Worm (Caenorhabditis elegans) whole organism, L4/young adult: ENCODE measurements around the gene sra-13.
"Not testable (repeated sequence)": the region's sequence is repeated elsewhere in the genome, so short reads cannot be mapped to it uniquely, and the experiment has no call there.

ENCODE experiments used
- W03F9.2 ChIP-seq: fragments of 150-350 bp; optimal IDR thresholded peaks from 2 replicates; lab custom pipeline; 2014; ENCODE audit warnings: missing biosample characterization, missing genetic modification characterization
- dao-5 ChIP-seq: sonication (generic microtip); optimal IDR thresholded peaks from 2 replicates; lab custom pipeline; 2016; ENCODE audit warnings: missing genotype, missing genetic modification characterization, moderate library complexity, missing compliant biosample characterization
- him-1 ChIP-seq: sonication (generic microtip); optimal IDR thresholded peaks from 2 replicates; lab custom pipeline; 2016; ENCODE audit warnings: missing genotype, missing genetic modification reagents, missing genetic modification characterization, missing compliant biosample characterization

Gene sra-13

ce11 chrII:8417059-8417668 is 9.7 kb downstream of the sra-13 start, which contains the start of gene fdgt-2:
Gene fdgt-2 (plus strand): TSS chrII:8417618.
- TF ChIP-seq dao-5 (tag; lab: Kevin White, UChicago), result no peak
- no peak for TF ChIP-seq W03F9.2 (tag; lab: Kevin White, UChicago)
- no peak for TF ChIP-seq him-1 (tag; lab: Kevin White, UChicago)

ce11 chrII:8419015-8419414 is 11.5 kb downstream of the sra-13 start:
- no peak for TF ChIP-seq dao-5 (tag; lab: Kevin White, UChicago)
- no peak for TF ChIP-seq W03F9.2 (tag; lab: Kevin White, UChicago)
- TF ChIP-seq him-1 (tag; lab: Kevin White, UChicago), result no peak

DNA sequence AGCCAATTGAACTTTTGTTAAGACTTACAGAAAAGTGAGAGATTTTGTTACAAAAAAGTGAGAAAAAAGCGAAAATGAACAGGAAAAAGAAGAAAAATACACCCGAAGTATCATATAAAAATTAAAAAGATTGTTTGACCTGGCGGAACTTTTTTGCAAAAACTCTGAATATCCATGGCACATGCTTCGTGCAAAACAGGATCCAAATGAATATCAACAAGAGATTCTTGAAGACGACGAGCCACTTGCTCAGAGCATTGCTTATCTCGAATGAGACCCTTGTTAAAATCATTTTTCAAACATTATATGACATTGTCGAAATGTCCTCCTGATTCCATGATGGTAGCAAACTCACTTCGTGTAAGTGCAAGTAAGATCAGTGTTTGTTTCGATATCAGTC is 12.3 kb downstream of the sra-13 start, which contains the start of gene F14E5.8:
TSS of gene F14E5.8 (plus strand) at position 301 of the 400 bp plus-strand sequence.
- TF ChIP-seq him-1, dao-5, W03F9.2 (tag; lab: Kevin White, UChicago): not testable (repeated sequence)

DNA sequence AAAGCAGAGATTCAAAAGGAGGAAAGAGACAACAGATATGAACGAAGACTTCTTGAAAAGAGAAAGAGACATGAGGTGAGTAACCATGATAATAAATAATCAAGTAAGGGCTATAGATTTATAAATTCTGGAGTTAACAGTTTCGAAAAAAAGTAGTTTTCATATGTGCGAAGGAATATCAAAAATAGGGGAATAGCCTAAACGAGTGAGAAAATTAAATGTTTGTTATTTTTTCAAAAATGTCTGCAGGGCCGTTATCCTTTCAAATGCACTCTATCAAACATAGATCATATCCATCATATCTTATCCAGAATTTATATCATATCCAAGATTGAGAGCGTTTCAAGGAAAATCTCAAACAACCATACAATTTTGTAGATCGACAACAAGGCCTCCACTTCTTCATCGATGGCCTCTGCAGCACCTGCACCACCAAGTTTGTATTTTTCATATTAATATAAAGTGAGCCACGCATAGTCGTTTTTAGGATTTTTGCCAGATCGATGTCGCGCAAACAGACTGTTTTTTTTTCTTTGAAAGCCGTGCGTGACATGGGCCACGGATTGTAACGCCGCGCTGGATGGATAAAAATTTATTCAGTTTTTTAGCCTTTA is 13.4 kb downstream of the sra-13 start:
- TF ChIP-seq dao-5 (tag; lab: Kevin White, UChicago) (no peak), him-1 (tag; lab: Kevin White, UChicago) (no peak), W03F9.2 (tag; lab: Kevin White, UChicago) (no peak)

DNA sequence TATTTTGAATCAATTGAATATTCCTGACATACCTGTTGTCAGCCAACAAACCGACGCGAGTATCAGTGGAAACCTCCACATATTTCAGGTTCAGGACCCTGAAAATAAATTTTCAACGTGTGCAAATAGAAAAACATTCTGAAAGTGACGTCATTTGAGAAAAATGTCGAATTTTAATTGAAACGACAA is 21.2 kb downstream of the sra-13 start, which contains the start of gene F14E5.2:
TSS of gene F14E5.2 (minus strand) at position 101 of the 189 bp plus-strand sequence.
- TF ChIP-seq dao-5 (tag; lab: Kevin White, UChicago) (no peak), W03F9.2 (tag; lab: Kevin White, UChicago) (no peak), him-1 (tag; lab: Kevin White, UChicago) (no peak)

ce11 chrII:8428947-8429919 is 21.7 kb downstream of the sra-13 start:
- TF ChIP-seq him-1 (tag; lab: Kevin White, UChicago) (no peak), dao-5 (tag; lab: Kevin White, UChicago) (no peak), W03F9.2 (tag; lab: Kevin White, UChicago) (peak; percentile 31)

DNA sequence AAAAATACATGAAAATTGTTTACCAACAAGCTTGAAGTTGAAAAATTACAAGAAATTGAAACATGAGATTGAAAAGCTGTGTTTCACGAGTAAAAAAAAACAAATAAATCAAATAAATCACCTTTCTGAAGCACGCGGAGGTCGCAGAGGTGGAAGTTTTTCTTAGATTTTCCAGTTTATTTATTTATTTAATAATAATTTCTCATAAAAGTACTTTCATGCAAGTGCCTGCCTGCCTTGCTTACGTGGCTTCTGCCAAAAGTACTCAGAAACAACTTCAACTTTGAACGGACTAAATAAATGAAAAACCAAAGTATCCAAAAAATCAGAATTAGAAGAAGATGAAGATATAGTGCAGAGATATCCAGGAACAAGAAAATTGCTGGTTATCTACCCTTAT is 24.5 kb downstream of the sra-13 start, which contains the start of gene acp-2:
TSS of gene acp-2 (minus strand) at position 101 of the 400 bp plus-strand sequence.
- TF ChIP-seq dao-5 (tag; lab: Kevin White, UChicago) (no peak), him-1 (tag; lab: Kevin White, UChicago) (no peak), W03F9.2 (tag; lab: Kevin White, UChicago) (no peak)

ce11 chrII:8435005-8435404 is 27.5 kb downstream of the sra-13 start, which contains the start of gene acp-4:
Gene acp-4 (minus strand): TSS chrII:8435105.
- no peak for TF ChIP-seq W03F9.2 (tag; lab: Kevin White, UChicago)
- no peak for TF ChIP-seq dao-5 (tag; lab: Kevin White, UChicago)
- TF ChIP-seq him-1 (tag; lab: Kevin White, UChicago), result no peak

DNA sequence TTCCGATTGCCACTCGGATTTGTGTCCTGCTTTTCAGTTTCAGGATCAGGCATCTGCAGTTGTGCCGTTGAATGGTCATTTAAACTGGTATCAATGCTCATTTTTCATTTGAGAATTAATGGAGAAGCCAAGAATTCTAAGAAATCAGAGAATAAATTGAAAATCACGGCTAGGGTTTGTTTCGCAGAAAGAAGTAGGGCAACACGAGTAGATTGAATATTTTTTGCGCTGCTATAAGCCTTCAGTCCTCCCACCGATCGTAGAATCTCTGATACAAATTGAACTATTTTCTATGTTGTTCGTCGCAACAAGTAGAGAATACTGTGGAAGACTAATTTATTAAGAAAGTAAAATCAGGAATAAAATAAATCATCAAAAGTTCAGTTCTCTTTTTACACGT is 29.6 kb downstream of the sra-13 start, which contains the start of gene acp-3:
TSS of gene acp-3 (minus strand) at position 101 of the 400 bp plus-strand sequence.
- TF ChIP-seq dao-5 (tag; lab: Kevin White, UChicago) (no peak), him-1 (tag; lab: Kevin White, UChicago) (no peak), W03F9.2 (tag; lab: Kevin White, UChicago) (no peak)

DNA sequence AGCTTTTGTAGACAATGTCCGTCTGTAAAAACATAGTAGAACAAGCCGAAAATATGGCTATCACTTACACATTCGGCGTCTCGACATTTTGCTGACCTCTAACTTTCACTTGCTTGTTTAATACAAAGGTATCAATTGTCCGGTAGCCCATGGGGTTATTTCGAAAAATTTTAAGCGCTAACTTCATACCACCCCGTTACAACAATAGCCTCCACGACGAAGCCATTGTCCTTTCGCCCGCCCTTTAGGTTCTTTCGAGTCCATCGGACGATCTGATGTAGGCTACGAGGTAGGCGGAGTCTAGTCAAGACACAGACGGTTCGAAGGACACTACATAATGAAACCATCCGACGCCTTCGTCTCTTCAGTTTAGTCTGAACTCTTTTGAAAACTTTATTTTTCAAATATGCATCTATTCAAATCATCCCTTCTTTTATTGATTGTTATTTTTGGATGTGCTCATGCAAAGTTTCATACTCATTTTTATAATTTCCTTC is 31.4 kb downstream of the sra-13 start, which contains the start of gene lips-10:
TSS of gene lips-10 (plus strand) at position 378 of the 497 bp plus-strand sequence.
- no peak for TF ChIP-seq dao-5 (tag; lab: Kevin White, UChicago)

DNA sequence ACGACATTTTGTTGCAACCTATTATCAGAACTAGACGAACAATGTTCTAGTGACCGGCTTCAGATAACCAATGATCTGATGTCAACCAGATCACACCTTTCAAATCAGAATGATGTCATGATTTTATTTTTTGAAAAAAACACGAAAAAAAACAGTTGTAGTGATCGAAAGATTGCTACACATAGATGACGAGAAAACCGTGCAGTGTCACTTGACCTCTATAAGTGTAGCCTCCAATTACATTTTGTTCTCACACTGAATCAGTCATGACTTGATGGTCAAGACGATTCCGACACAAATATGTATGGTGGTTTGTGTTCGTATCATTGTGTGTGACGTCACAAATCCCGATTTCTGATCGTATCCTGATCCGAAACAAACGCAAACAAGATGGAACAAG is 32.6 kb downstream of the sra-13 start:
- TF ChIP-seq W03F9.2 (tag; lab: Kevin White, UChicago), result no peak
- no peak for TF ChIP-seq him-1 (tag; lab: Kevin White, UChicago)
- no peak for TF ChIP-seq dao-5 (tag; lab: Kevin White, UChicago)

- TF ChIP-seq dao-5 (tag; lab: Kevin White, UChicago) (no peak), W03F9.2 (tag; lab: Kevin White, UChicago) (no peak), him-1 (tag; lab: Kevin White, UChicago) (no peak)
These were observed 33.3 kb downstream of the sra-13 start for ce11 chrII:8440792-8441191.

DNA sequence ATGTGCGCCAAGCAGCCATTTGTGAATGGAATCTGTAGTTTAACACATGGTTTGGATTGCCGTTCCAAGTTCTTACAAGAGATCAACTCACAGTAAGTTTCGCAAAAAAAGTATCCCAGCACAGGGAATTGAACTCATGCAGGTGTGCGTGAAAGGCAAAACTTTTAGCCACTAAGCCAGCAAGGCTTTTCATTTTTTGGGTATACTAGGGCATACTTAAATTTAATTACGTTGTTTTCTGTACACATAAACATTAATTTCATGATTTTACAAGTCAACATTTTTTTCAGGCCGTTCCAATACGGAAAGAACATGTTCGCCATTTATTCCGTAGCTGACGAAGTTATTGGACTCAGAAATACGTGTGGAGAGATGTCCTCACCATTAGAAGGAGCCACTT is 34.0 kb downstream of the sra-13 start:
- no peak for TF ChIP-seq W03F9.2 (tag; lab: Kevin White, UChicago)
- no peak for TF ChIP-seq him-1 (tag; lab: Kevin White, UChicago)
- peak; percentile 86 for TF ChIP-seq dao-5 (tag; lab: Kevin White, UChicago)
